Worm (Caenorhabditis elegans): ENCODE data around the gene T04A8.8.

Gene T04A8.8

DNA sequence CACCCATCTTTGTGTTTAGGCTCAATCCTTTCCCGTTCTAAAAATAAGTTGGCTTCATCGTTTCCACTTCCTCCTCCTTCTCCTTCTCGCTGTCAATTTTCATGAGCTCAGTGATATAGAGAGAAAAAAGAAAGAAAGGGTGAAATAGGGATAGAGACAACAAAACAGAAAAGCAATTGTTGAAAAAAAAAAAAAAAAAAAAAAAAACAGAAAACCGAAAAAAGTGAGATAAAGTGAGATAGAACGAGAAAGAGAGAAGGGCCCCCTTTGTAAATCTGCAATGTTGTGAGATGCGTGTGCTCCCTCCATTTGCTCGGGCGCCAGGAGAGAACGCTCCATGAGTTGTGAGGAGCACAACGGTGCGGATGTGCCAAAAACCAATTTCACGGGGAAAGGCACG is 30.1 kb downstream of the T04A8.8 start:
- TF ChIP-seq zip-11 (GFP tag; IDR thresholded peaks at IDR 0.05) (no peak), egl-27 (tag; optimal IDR thresholded peaks at IDR 0.05) (no peak), Y75B8A.6 (GFP tag; IDR thresholded peaks at IDR 0.05) (no peak), ces-1 (GFP tag; optimal IDR thresholded peaks at IDR 0.05) (no peak), nhr-41 (GFP tag; IDR thresholded peaks at IDR 0.05) (no peak), mep-1 (tag; optimal IDR thresholded peaks at IDR 0.05) (peak; percentile 42), nhr-102 (tag; optimal IDR thresholded peaks at IDR 0.05) (no peak), aly-2 (tag; optimal IDR thresholded peaks at IDR 0.05) (no peak), duxl-1 (tag; optimal IDR thresholded peaks at IDR 0.05; ENCODE audit: poor library complexity) (no peak), ZK337.2 (GFP tag; IDR thresholded peaks at IDR 0.05) (no peak), snpc-1.2 (GFP tag; IDR thresholded peaks at IDR 0.05) (no peak), Y5F2A.4 (GFP tag; optimal IDR thresholded peaks at IDR 0.05) (no peak), nhr-11 (tag; optimal IDR thresholded peaks at IDR 0.05) (peak; percentile 4), zip-2 (tag; optimal IDR thresholded peaks at IDR 0.05) (no peak), spr-1 (tag; optimal IDR thresholded peaks at IDR 0.05) (no peak), lin-1 (GFP tag; IDR thresholded peaks at IDR 0.05) (no peak), T26A8.4 (GFP tag; IDR thresholded peaks at IDR 0.05) (no peak), ctbp-1 (GFP tag; IDR thresholded peaks at IDR 0.05) (peak; percentile 67; the same call in 1 of the 2 replicates), daf-12 (tag; optimal IDR thresholded peaks at IDR 0.05) (no peak), dmd-6 (GFP tag; IDR thresholded peaks at IDR 0.05) (no peak), zfp-2 (tag; optimal IDR thresholded peaks at IDR 0.05) (no peak), ceh-20 (GFP tag; IDR thresholded peaks at IDR 0.05) (peak; percentile 52; the same call in 1 of the 2 replicates), madf-5 (GFP tag; IDR thresholded peaks at IDR 0.05) (no peak), dve-1 (tag; optimal IDR thresholded peaks at IDR 0.05; ENCODE audit: insufficient read depth) (no peak), nhr-48 (tag; optimal IDR thresholded peaks at IDR 0.05) (no peak), ceh-82 (tag; optimal IDR thresholded peaks at IDR 0.05) (no peak), spr-3 (GFP tag; optimal IDR thresholded peaks at IDR 0.05) (no peak), rbr-2 (tag; optimal IDR thresholded peaks at IDR 0.05) (peak; percentile 21), mdl-1 (tag; optimal IDR thresholded peaks at IDR 0.05) (no peak), set-16 (GFP tag; IDR thresholded peaks at IDR 0.05) (no peak), mes-2 (tag; optimal IDR thresholded peaks at IDR 0.05; ENCODE audit: poor library complexity, severe bottlenecking) (no peak), fkh-10 (GFP tag; optimal IDR thresholded peaks at IDR 0.05) (peak; percentile 45), madf-9 (GFP tag; conservative IDR thresholded peaks at IDR 0.05) (no peak), lin-29 (GFP tag; IDR thresholded peaks at IDR 0.05) (no peak), zfp-3 (GFP tag; conservative IDR thresholded peaks at IDR 0.05) (no peak), unc-62 (GFP tag; optimal IDR thresholded peaks at IDR 0.05 in 1 of 2) (peak in 1 of 2 experiments; percentile 70), unc-62 (tag; optimal IDR thresholded peaks at IDR 0.05) (no peak), aha-1 (tag) (peak; percentile 50), sdz-12 (GFP tag; optimal IDR thresholded peaks at IDR 0.05) (no peak), jun-1 (tag; optimal IDR thresholded peaks at IDR 0.05) (no peak), Y48G9A.11 (GFP tag; IDR thresholded peaks at IDR 0.05) (no peak), egl-43 (GFP tag; IDR thresholded peaks at IDR 0.05) (no peak), dmd-9 (GFP tag; IDR thresholded peaks at IDR 0.05) (no peak), lsy-2 (tag; optimal IDR thresholded peaks at IDR 0.05) (peak in 1 of 2 experiments; percentile 34), lim-7 (GFP tag; IDR thresholded peaks at IDR 0.05) (no peak), hmg-1.1 (GFP tag; IDR thresholded peaks at IDR 0.05) (0 out of 2 replicates have a peak, but pooled peaks have one; percentile 16), pha-4 (GFP tag; IDR thresholded peaks at IDR 0.05) (no peak), pha-4 (tag; optimal IDR thresholded peaks at IDR 0.05) (no peak), F49E8.2 (tag; optimal IDR thresholded peaks at IDR 0.05; ENCODE audit: borderline replicate concordance) (no peak), hlh-30 (tag; optimal IDR thresholded peaks at IDR 0.05; ENCODE audit: insufficient read depth) (no peak)
